Fruit fly (Drosophila melanogaster) whole organism, embryonic: ENCODE results near the gene Mal-B2.

Experiments
- CG1024 ChIP-seq: fragments of 200-800 bp; sonication (Bioruptor generic); IDR thresholded peaks from 2 replicates; pipeline ENCODE4 v1.3.6; 2022; ENCODE audit warnings: missing biosample characterization, missing genetic modification characterization
- CG11696 ChIP-seq: fragments of 200-800 bp; sonication (Bioruptor generic); IDR thresholded peaks from 2 replicates; pipeline ENCODE4 v1.3.6; 2022; ENCODE audit warnings: missing biosample characterization, missing genetic modification characterization
- CG12236 ChIP-seq: fragments of 200-800 bp; sonication (Bioruptor generic); optimal IDR thresholded peaks from 2 replicates; lab custom pipeline; 2016; ENCODE audit warnings: missing biosample characterization, missing genetic modification characterization
- CG13424 ChIP-seq: fragments of 200-800 bp; sonication (Bioruptor generic); optimal IDR thresholded peaks from 2 replicates; lab custom pipeline; 2019; ENCODE audit warnings: missing biosample characterization, mild to moderate bottlenecking, missing genetic modification characterization, moderate library complexity
- CG15011 ChIP-seq: fragments of 200-800 bp; sonication (Bioruptor generic); optimal IDR thresholded peaks from 3 replicates; lab custom pipeline; 2018; ENCODE audit warnings: missing biosample characterization, mild to moderate bottlenecking, missing genetic modification characterization
- CG15269 ChIP-seq: fragments of 200-800 bp; sonication (Bioruptor generic); optimal IDR thresholded peaks from 2 replicates; lab custom pipeline; 2018; ENCODE audit warnings: missing biosample characterization, mild to moderate bottlenecking, missing genetic modification characterization, moderate library complexity
- CG1647 ChIP-seq: fragments of 200-800 bp; sonication (Bioruptor generic); optimal IDR thresholded peaks from 3 replicates; lab custom pipeline; 2016; ENCODE audit warnings: missing biosample characterization, missing genetic modification characterization
- CG1792 ChIP-seq: fragments of 200-800 bp; sonication (Bioruptor generic); optimal IDR thresholded peaks from 2 replicates; lab custom pipeline; 2016; ENCODE audit warnings: missing biosample characterization, missing genetic modification characterization
- CG18011 ChIP-seq: fragments of 200-800 bp; sonication (Bioruptor generic); optimal IDR thresholded peaks from 2 replicates; lab custom pipeline; 2017; ENCODE audit warnings: missing biosample characterization, missing genetic modification characterization, mild to moderate bottlenecking, moderate library complexity, missing genotype
- CG18262 ChIP-seq: fragments of 200-800 bp; optimal IDR thresholded peaks from 3 replicates; lab custom pipeline; 2019; ENCODE audit warnings: missing biosample characterization, mild to moderate bottlenecking, missing genetic modification characterization, moderate library complexity
- CG2199 ChIP-seq: fragments of 200-800 bp; sonication (Bioruptor generic); IDR thresholded peaks from 3 replicates; pipeline ENCODE4 v1.3.6; 2022; ENCODE audit warnings: missing biosample characterization, missing genetic modification characterization
- CG31224 ChIP-seq: fragments of 200-800 bp; sonication (Bioruptor generic); IDR thresholded peaks from 2 replicates; pipeline ENCODE4 v1.3.6; 2022; ENCODE audit warnings: missing biosample characterization, missing genetic modification characterization
- CG31388 ChIP-seq: fragments of 200-800 bp; sonication (Bioruptor generic); optimal IDR thresholded peaks from 2 replicates; lab custom pipeline; 2016; ENCODE audit warnings: missing biosample characterization, missing genetic modification characterization
- CG31441 ChIP-seq: fragments of 200-800 bp; sonication (Bioruptor generic); IDR thresholded peaks from 2 replicates; pipeline ENCODE4 v1.3.6; 2022; ENCODE audit warnings: missing biosample characterization, missing genetic modification characterization
- CG42726 ChIP-seq: fragments of 200-800 bp; sonication (Bioruptor generic); IDR thresholded peaks from 2 replicates; pipeline ENCODE4 v1.3.6; 2022; ENCODE audit warnings: missing biosample characterization, missing genetic modification characterization; ENCODE audit not compliant: partially characterized antibody
- CG4707 ChIP-seq: fragments of 200-800 bp; sonication (Bioruptor generic); optimal IDR thresholded peaks from 2 replicates; lab custom pipeline; 2018; ENCODE audit warnings: missing biosample characterization, mild to moderate bottlenecking, missing genetic modification characterization, moderate library complexity
- CG7556 ChIP-seq: fragments of 200-800 bp; sonication (Bioruptor generic); optimal IDR thresholded peaks from 2 replicates; lab custom pipeline; 2017; ENCODE audit warnings: missing biosample characterization, mild to moderate bottlenecking, missing genetic modification characterization
- CG7786 ChIP-seq: fragments of 200-800 bp; sonication (Bioruptor generic); optimal IDR thresholded peaks from 2 replicates; lab custom pipeline; 2016; ENCODE audit warnings: missing biosample characterization, missing genetic modification characterization
- CHES-1-like ChIP-seq: fragments of 200-800 bp; sonication (Bioruptor generic); optimal IDR thresholded peaks from 2 replicates; lab custom pipeline; 2016; ENCODE audit warnings: missing biosample characterization, missing genetic modification characterization
- CkIIα-i1 ChIP-seq: fragments of 200-800 bp; sonication (Bioruptor generic); IDR thresholded peaks from 2 replicates; pipeline ENCODE4 v1.3.6; 2022; ENCODE audit warnings: missing biosample characterization, missing genetic modification characterization
- Fer3 ChIP-seq: fragments of 200-800 bp; sonication (Bioruptor generic); optimal IDR thresholded peaks from 2 replicates; lab custom pipeline; 2018; ENCODE audit warnings: missing biosample characterization, mild to moderate bottlenecking, missing genetic modification characterization, moderate library complexity
- HHEX ChIP-seq: fragments of 200-800 bp; sonication (Bioruptor generic); optimal IDR thresholded peaks from 3 replicates; lab custom pipeline; 2017; ENCODE audit warnings: missing biosample characterization, mild to moderate bottlenecking, missing genetic modification characterization, missing genetic modification reagents
- Lhr ChIP-seq: fragments of 200-800 bp; sonication (Bioruptor generic); optimal IDR thresholded peaks from 3 replicates; lab custom pipeline; 2017; ENCODE audit warnings: mild to moderate bottlenecking, missing biosample characterization, missing genetic modification reagents, missing genetic modification characterization
- Lim3 ChIP-seq: fragments of 200-800 bp; sonication (Bioruptor generic); IDR thresholded peaks from 2 replicates; pipeline ENCODE4 v1.3.6; 2022; ENCODE audit warnings: missing biosample characterization, missing genetic modification characterization
- MTF-1 ChIP-seq: fragments of 200-800 bp; sonication (Bioruptor generic); optimal IDR thresholded peaks from 2 replicates; lab custom pipeline; 2018; ENCODE audit warnings: missing biosample characterization, mild to moderate bottlenecking, missing genetic modification characterization, borderline replicate concordance
- Nf-YA ChIP-seq: fragments of 200-800 bp; sonication (Bioruptor generic); IDR thresholded peaks from 2 replicates; pipeline ENCODE4 v1.3.6; 2022; ENCODE audit warnings: missing biosample characterization, missing genetic modification characterization
- Nf-YC ChIP-seq: fragments of 200-800 bp; optimal IDR thresholded peaks from 3 replicates; lab custom pipeline; 2019; ENCODE audit warnings: missing biosample characterization, mild to moderate bottlenecking, missing genetic modification characterization, moderate library complexity
- PHDP ChIP-seq: fragments of 200-800 bp; sonication (Bioruptor generic); optimal IDR thresholded peaks from 3 replicates; lab custom pipeline; 2018; ENCODE audit warnings: missing biosample characterization, mild to moderate bottlenecking, missing genetic modification characterization, moderate library complexity
- Poxn ChIP-seq: fragments of 200-800 bp; sonication (Bioruptor generic); IDR thresholded peaks from 2 replicates; pipeline ENCODE4 v1.3.6; 2022; ENCODE audit warnings: missing biosample characterization, missing genetic modification characterization
- Sox100B ChIP-seq: fragments of 200-800 bp; sonication (Bioruptor generic); optimal IDR thresholded peaks from 3 replicates; lab custom pipeline; 2018; ENCODE audit warnings: missing biosample characterization, mild to moderate bottlenecking, missing genetic modification characterization
- Stat92E ChIP-seq, 3 experiments: fragments of >200 bp in 2 of 3; fragments of 200-800 bp in 1 of 3; sonication (Bioruptor generic) in 1 of 3; optimal IDR thresholded peaks; 2 replicates each; lab custom pipeline; 2017 to 2019; ENCODE audit warnings: missing biosample characterization in 3 of 3, missing genetic modification characterization in 3 of 3, mild to moderate bottlenecking in 1 of 3, moderate library complexity in 1 of 3
- Tbp ChIP-seq: fragments of >200 bp; optimal IDR thresholded peaks from 2 replicates; lab custom pipeline; 2018; ENCODE audit warnings: missing biosample characterization, missing genetic modification characterization
- az2 ChIP-seq: fragments of 200-800 bp; sonication (Bioruptor generic); optimal IDR thresholded peaks from 3 replicates; lab custom pipeline; 2016; ENCODE audit warnings: missing biosample characterization, missing genetic modification characterization
- bsh ChIP-seq, 2 experiments: fragments of 200-800 bp; sonication (Bioruptor generic); optimal IDR thresholded peaks; 2 replicates each; lab custom pipeline; 2017 to 2018; ENCODE audit warnings: mild to moderate bottlenecking in 2 of 2, missing biosample characterization in 2 of 2, missing genetic modification characterization in 2 of 2, moderate library complexity in 1 of 2
- chn ChIP-seq: fragments of 200-800 bp; sonication (Bioruptor generic); optimal IDR thresholded peaks from 2 replicates; lab custom pipeline; 2016; ENCODE audit warnings: missing biosample characterization, missing genetic modification characterization
- ems ChIP-seq: fragments of 200-800 bp; sonication (Bioruptor generic); optimal IDR thresholded peaks from 3 replicates; lab custom pipeline; 2016; ENCODE audit warnings: missing biosample characterization, missing genetic modification characterization
- en ChIP-seq: fragments of 200-800 bp; sonication (Bioruptor generic); optimal IDR thresholded peaks from 2 replicates; lab custom pipeline; 2016; ENCODE audit warnings: missing biosample characterization, missing genetic modification characterization
- gro ChIP-seq: fragments of 200-800 bp; sonication (Bioruptor generic); optimal IDR thresholded peaks from 2 replicates; lab custom pipeline; 2016; ENCODE audit warnings: missing biosample characterization, missing genetic modification characterization
- lab ChIP-seq: fragments of 200-800 bp; sonication (Bioruptor generic); optimal IDR thresholded peaks from 3 replicates; lab custom pipeline; 2017; ENCODE audit warnings: missing biosample characterization, missing genetic modification characterization, mild to moderate bottlenecking, moderate library complexity, missing genetic modification reagents
- odd ChIP-seq: fragments of 200-800 bp; sonication (Bioruptor generic); optimal IDR thresholded peaks from 2 replicates; lab custom pipeline; 2017; ENCODE audit warnings: missing biosample characterization, mild to moderate bottlenecking, missing genetic modification characterization
- run ChIP-seq: fragments of 200-800 bp; sonication (Bioruptor generic); optimal IDR thresholded peaks from 3 replicates; lab custom pipeline; 2018; ENCODE audit warnings: missing biosample characterization, mild to moderate bottlenecking, missing genetic modification characterization
- sens ChIP-seq: fragments of 200-800 bp; sonication (Bioruptor generic); peaks from one replicate; lab custom pipeline; 2016; ENCODE audit warnings: missing biosample characterization, missing genetic modification characterization
- slou ChIP-seq: fragments of 200-800 bp; sonication (Bioruptor generic); optimal IDR thresholded peaks from 3 replicates; lab custom pipeline; 2016; ENCODE audit warnings: missing biosample characterization, missing genetic modification characterization
- slp2 ChIP-seq: fragments of 200-800 bp; sonication (Bioruptor generic); optimal IDR thresholded peaks from 2 replicates; lab custom pipeline; 2016; ENCODE audit warnings: missing biosample characterization, missing genetic modification characterization
- sqz ChIP-seq: fragments of 200-800 bp; sonication (Bioruptor generic); optimal IDR thresholded peaks from 3 replicates; lab custom pipeline; 2018; ENCODE audit warnings: missing biosample characterization, mild to moderate bottlenecking, missing genetic modification characterization
- stc ChIP-seq: fragments of 200-800 bp; sonication (Bioruptor generic); IDR thresholded peaks from 2 replicates; pipeline ENCODE4 v1.3.6; 2022; ENCODE audit warnings: missing biosample characterization, missing genetic modification characterization
- tgo ChIP-seq: fragments of 200-800 bp; sonication (Bioruptor generic); IDR thresholded peaks from 3 replicates; pipeline ENCODE4 v1.3.6; 2022; ENCODE audit warnings: missing biosample characterization, missing genetic modification characterization
- unc-4 ChIP-seq: fragments of 200-800 bp; sonication (Bioruptor generic); IDR thresholded peaks from 2 replicates; pipeline ENCODE4 v1.3.6; 2022; ENCODE audit warnings: missing biosample characterization, missing genetic modification characterization; ENCODE audit not compliant: partially characterized antibody
- unpg ChIP-seq: fragments of 200-800 bp; sonication (Bioruptor generic); optimal IDR thresholded peaks from 3 replicates; lab custom pipeline; 2018; ENCODE audit warnings: missing biosample characterization, mild to moderate bottlenecking, missing genetic modification characterization, moderate library complexity
- vfl ChIP-seq: fragments of 200-800 bp; sonication (Bioruptor generic); optimal IDR thresholded peaks from 2 replicates; lab custom pipeline; 2016; ENCODE audit warnings: missing biosample characterization, missing genetic modification characterization
- wek ChIP-seq: fragments of 200-800 bp; sonication (Bioruptor generic); optimal IDR thresholded peaks from 3 replicates; lab custom pipeline; 2018; ENCODE audit warnings: missing biosample characterization, mild to moderate bottlenecking, missing genetic modification characterization, moderate library complexity

The Mal-B2 gene

dm6 chr2L:11807697-11808226, 42.0 kb upstream of the Mal-B2 start (continued):
- TF ChIP-seq wek (GFP tag; lab: Kevin White, UChicago) (no peak), lab (peak; percentile 65), CG18262 (tag; lab: Kevin White, UChicago) (no peak), run (tag; lab: Kevin White, UChicago) (peak; percentile 71), CG4707 (GFP tag; lab: Kevin White, UChicago) (no peak), tgo (GFP tag; lab: Robert Waterston, UW) (no peak), CG31388 (no peak), Poxn (GFP tag; lab: Robert Waterston, UW) (no peak), CkIIα-i1 (no peak), bsh (GFP tag; optimal IDR thresholded peaks at IDR 0.05; lab: Kevin White, UChicago) (peak in 1 of 2 experiments; percentile 18), PHDP (tag; lab: Kevin White, UChicago) (no peak), CHES-1-like (GFP tag; lab: Kevin White, UChicago) (peak; percentile 1), CG7786 (GFP tag; lab: Kevin White, UChicago) (no peak), Stat92E (GFP tag; optimal IDR thresholded peaks at IDR 0.05; lab: Kevin White, UChicago) (no peak), unc-4 (GFP tag; lab: Robert Waterston, UW) (peak; percentile 23), Nf-YA (GFP tag; lab: Robert Waterston, UW) (no peak), Tbp (GFP tag; lab: Kevin White, UChicago) (no peak), CG13424 (tag; lab: Kevin White, UChicago) (no peak), slou (GFP tag; lab: Kevin White, UChicago) (no peak), CG42726 (peak; percentile 81), CG18011 (GFP tag; lab: Kevin White, UChicago) (no peak), Lhr (no peak), Fer3 (tag; lab: Kevin White, UChicago) (no peak), unpg (peak; percentile 2), CG12236 (GFP tag; lab: Kevin White, UChicago) (no peak), CG1647 (no peak), HHEX (GFP tag; lab: Kevin White, UChicago) (peak; percentile 18), CG11696 (no peak), CG2199 (GFP tag; lab: Robert Waterston, UW) (0 out of 3 replicates have a peak, but pooled peaks have one; percentile 74), slp2 (GFP tag; lab: Kevin White, UChicago) (no peak), vfl (no peak), az2 (no peak), CG15269 (no peak), sens (peak; percentile 88), en (GFP tag; lab: Kevin White, UChicago) (no peak), MTF-1 (no peak), gro (GFP tag; lab: Kevin White, UChicago) (peak; percentile 54), stc (GFP tag; lab: Robert Waterston, UW) (no peak), CG15011 (no peak), CG31224 (peak; percentile 41; the same call in 1 of the 2 replicates), Nf-YC (tag; lab: Kevin White, UChicago) (peak; percentile 55), CG31441 (no peak), ems (GFP tag; lab: Kevin White, UChicago) (peak; percentile 10), Sox100B (GFP tag; lab: Kevin White, UChicago) (no peak), CG7556 (GFP tag; lab: Kevin White, UChicago) (no peak), odd (GFP tag; lab: Kevin White, UChicago) (no peak), Lim3 (GFP tag; lab: Robert Waterston, UW) (no peak), chn (no peak), CG1024 (GFP tag; lab: Robert Waterston, UW) (no peak), CG1792 (GFP tag; lab: Kevin White, UChicago) (no peak), sqz (GFP tag; lab: Kevin White, UChicago) (no peak)
